Fruit fly (Drosophila melanogaster) whole organism, embryonic: Measurements from ENCODE around the gene Tm1.

Experiments used
- Awh ChIP-seq: fragments of 200-800 bp; sonication (Bioruptor generic); IDR thresholded peaks from 2 replicates; pipeline ENCODE4, ENCODE4 v1.3.6; 2022; ENCODE audit warnings: missing biosample characterization, missing genetic modification characterization
- BtbVII ChIP-seq: fragments of 200-800 bp; sonication (Bioruptor generic); optimal IDR thresholded peaks from 3 replicates; lab custom pipeline; 2017; ENCODE audit warnings: missing biosample characterization, mild to moderate bottlenecking, missing genetic modification characterization
- CG11723 ChIP-seq: fragments of 200-800 bp; sonication (Bioruptor generic); optimal IDR thresholded peaks from 2 replicates; lab custom pipeline; 2017; ENCODE audit warnings: missing biosample characterization, mild to moderate bottlenecking, missing genetic modification characterization
- CG12391 ChIP-seq: fragments of 200-800 bp; sonication (Bioruptor generic); optimal IDR thresholded peaks from 3 replicates; lab custom pipeline; 2018; ENCODE audit warnings: missing biosample characterization, mild to moderate bottlenecking, missing genetic modification characterization, moderate library complexity
- CG13624 ChIP-seq: fragments of 200-800 bp; sonication (Bioruptor generic); optimal IDR thresholded peaks from 2 replicates; lab custom pipeline; 2016; ENCODE audit warnings: missing biosample characterization, missing genetic modification characterization
- CG17186 ChIP-seq: fragments of 200-800 bp; sonication (Bioruptor generic); optimal IDR thresholded peaks from 3 replicates; lab custom pipeline; 2017; ENCODE audit warnings: missing biosample characterization, missing genetic modification reagents, missing genetic modification characterization
- CG17361 ChIP-seq: fragments of 200-800 bp; sonication (Bioruptor generic); IDR thresholded peaks from 3 replicates; pipeline ENCODE4 v1.3.6; 2022; ENCODE audit warnings: missing biosample characterization, missing genetic modification characterization
- CG18011 ChIP-seq: fragments of 200-800 bp; sonication (Bioruptor generic); optimal IDR thresholded peaks from 2 replicates; lab custom pipeline; 2017; ENCODE audit warnings: missing biosample characterization, missing genetic modification characterization, mild to moderate bottlenecking, moderate library complexity, missing genotype
- CG31388 ChIP-seq: fragments of 200-800 bp; sonication (Bioruptor generic); optimal IDR thresholded peaks from 2 replicates; lab custom pipeline; 2016; ENCODE audit warnings: missing biosample characterization, missing genetic modification characterization
- CG3163 ChIP-seq: fragments of 200-800 bp; sonication (Bioruptor generic); optimal IDR thresholded peaks from 3 replicates; lab custom pipeline; 2016; ENCODE audit warnings: missing biosample characterization, missing genetic modification characterization
- CG3995 ChIP-seq: fragments of 200-800 bp; sonication (Bioruptor generic); optimal IDR thresholded peaks from 3 replicates; lab custom pipeline; 2016; ENCODE audit warnings: missing biosample characterization, missing genetic modification characterization
- CG4404 ChIP-seq: fragments of 200-800 bp; sonication (Bioruptor generic); IDR thresholded peaks from 2 replicates; pipeline ENCODE4 v1.3.6; 2022; ENCODE audit warnings: missing biosample characterization, missing genetic modification characterization
- CG4820 ChIP-seq: fragments of 200-800 bp; sonication (Bioruptor generic); optimal IDR thresholded peaks from 3 replicates; lab custom pipeline; 2016; ENCODE audit warnings: missing biosample characterization, missing genetic modification characterization
- CG6765 ChIP-seq: fragments of 200-800 bp; sonication (Bioruptor generic); optimal IDR thresholded peaks from 3 replicates; lab custom pipeline; 2017; ENCODE audit warnings: missing biosample characterization, mild to moderate bottlenecking, missing genetic modification characterization
- CG6854 ChIP-seq: fragments of 200-800 bp; sonication (Bioruptor generic); optimal IDR thresholded peaks from 3 replicates; lab custom pipeline; 2017; ENCODE audit warnings: missing biosample characterization, mild to moderate bottlenecking, missing genetic modification characterization
- CG7786 ChIP-seq: fragments of 200-800 bp; sonication (Bioruptor generic); optimal IDR thresholded peaks from 2 replicates; lab custom pipeline; 2016; ENCODE audit warnings: missing biosample characterization, missing genetic modification characterization
- CG9797 ChIP-seq: fragments of 200-800 bp; sonication (Bioruptor generic); optimal IDR thresholded peaks from 3 replicates; lab custom pipeline; 2018; ENCODE audit warnings: missing biosample characterization, mild to moderate bottlenecking, missing genetic modification characterization
- CG9876 ChIP-seq: fragments of 200-800 bp; sonication (Bioruptor generic); optimal IDR thresholded peaks from 2 replicates; lab custom pipeline; 2016; ENCODE audit warnings: missing biosample characterization, missing genetic modification characterization
- Chrac-16 ChIP-seq: fragments of 200-800 bp; sonication (Bioruptor generic); optimal IDR thresholded peaks from 3 replicates; lab custom pipeline; 2016; ENCODE audit warnings: missing biosample characterization, missing genetic modification characterization
- Dp ChIP-seq: fragments of 200-800 bp; sonication (Bioruptor generic); optimal IDR thresholded peaks from 2 replicates; lab custom pipeline; 2018; ENCODE audit warnings: missing biosample characterization, mild to moderate bottlenecking, missing genetic modification characterization, moderate library complexity
- Ets97D ChIP-seq: fragments of 200-800 bp; sonication (Bioruptor generic); optimal IDR thresholded peaks from 3 replicates; lab custom pipeline; 2016; ENCODE audit warnings: missing biosample characterization, missing genetic modification characterization
- Fer2 ChIP-seq: fragments of 200-800 bp; sonication (Bioruptor generic); optimal IDR thresholded peaks from 2 replicates; lab custom pipeline; 2018; ENCODE audit warnings: missing biosample characterization, mild to moderate bottlenecking, missing genetic modification characterization, moderate library complexity
- Jarid2 ChIP-seq: fragments of 200-800 bp; sonication (Bioruptor generic); optimal IDR thresholded peaks from 3 replicates; lab custom pipeline; 2017; ENCODE audit warnings: mild to moderate bottlenecking, missing biosample characterization, missing genetic modification reagents, missing genetic modification characterization
- MBD-R2 ChIP-seq: fragments of 200-800 bp; sonication (Bioruptor generic); IDR thresholded peaks from 2 replicates; pipeline ENCODE4 v1.3.6; 2022; ENCODE audit warnings: missing biosample characterization, missing genetic modification characterization
- Med ChIP-seq: fragments of 200-800 bp; sonication (Bioruptor generic); peaks from one replicate; lab custom pipeline; 2016; ENCODE audit warnings: missing biosample characterization, missing genetic modification characterization, mild to moderate bottlenecking, inconsistent platforms, moderate library complexity
- NC2α ChIP-seq: fragments of 200-800 bp; sonication (Bioruptor generic); optimal IDR thresholded peaks from 2 replicates; lab custom pipeline; 2016; ENCODE audit warnings: missing biosample characterization, missing genetic modification characterization
- Neu2 ChIP-seq: fragments of 200-800 bp; sonication (Bioruptor generic); optimal IDR thresholded peaks from 3 replicates; lab custom pipeline; 2016; ENCODE audit warnings: missing biosample characterization, missing genetic modification characterization, borderline replicate concordance
- Rx ChIP-seq: fragments of 200-800 bp; sonication (Bioruptor generic); IDR thresholded peaks from 2 replicates; pipeline ENCODE4 v1.3.6; 2022; ENCODE audit warnings: missing biosample characterization, missing genetic modification characterization
- Sry-δ ChIP-seq: fragments of 200-800 bp; sonication (Bioruptor generic); optimal IDR thresholded peaks from 2 replicates; lab custom pipeline; 2016; ENCODE audit warnings: missing biosample characterization, missing genetic modification characterization
- Xrp1 ChIP-seq: fragments of 200-800 bp; sonication (Bioruptor generic); IDR thresholded peaks from 2 replicates; pipeline ENCODE4 v1.3.6; 2022; ENCODE audit warnings: missing biosample characterization, missing genetic modification characterization
- YL-1 ChIP-seq: fragments of 200-800 bp; sonication (Bioruptor generic); optimal IDR thresholded peaks from 3 replicates; lab custom pipeline; 2017; ENCODE audit warnings: missing biosample characterization, mild to moderate bottlenecking, missing genetic modification characterization
- abd-A ChIP-seq: fragments of 200-800 bp; sonication (Bioruptor generic); optimal IDR thresholded peaks from 3 replicates; lab custom pipeline; 2019; ENCODE audit warnings: missing biosample characterization, mild to moderate bottlenecking, missing genetic modification characterization, moderate library complexity
- bcd ChIP-seq: fragments of 200-800 bp; sonication (Bioruptor generic); optimal IDR thresholded peaks from 2 replicates; lab custom pipeline; 2017; ENCODE audit warnings: missing biosample characterization, mild to moderate bottlenecking, missing genetic modification characterization
- danr ChIP-seq: fragments of 200-800 bp; sonication (Bioruptor generic); IDR thresholded peaks from 2 replicates; pipeline ENCODE4 v1.3.6; 2022; ENCODE audit warnings: missing biosample characterization, missing genetic modification characterization
- dmrt99B ChIP-seq: fragments of 200-800 bp; sonication (Bioruptor generic); optimal IDR thresholded peaks from 2 replicates; lab custom pipeline; 2018; ENCODE audit warnings: missing biosample characterization, mild to moderate bottlenecking, missing genetic modification characterization, moderate library complexity
- ems ChIP-seq: fragments of 200-800 bp; sonication (Bioruptor generic); optimal IDR thresholded peaks from 3 replicates; lab custom pipeline; 2016; ENCODE audit warnings: missing biosample characterization, missing genetic modification characterization
- gfzf ChIP-seq: fragments of 200-800 bp; sonication (Bioruptor generic); optimal IDR thresholded peaks from 2 replicates; lab custom pipeline; 2016; ENCODE audit warnings: missing biosample characterization, mild to moderate bottlenecking, missing genetic modification characterization, moderate library complexity
- grn ChIP-seq: fragments of 200-800 bp; sonication (Bioruptor generic); optimal IDR thresholded peaks from 3 replicates; lab custom pipeline; 2017; ENCODE audit warnings: missing biosample characterization, missing genetic modification characterization
- hb ChIP-seq: fragments of 200-800 bp; sonication (Bioruptor generic); IDR thresholded peaks from 3 replicates; pipeline ENCODE4 v1.3.6; 2022; ENCODE audit warnings: missing biosample characterization, missing genetic modification characterization; ENCODE audit not compliant: partially characterized antibody
- ind ChIP-seq: fragments of 200-800 bp; sonication (Bioruptor generic); optimal IDR thresholded peaks from 3 replicates; lab custom pipeline; 2016; ENCODE audit warnings: missing biosample characterization, missing genetic modification characterization
- kay ChIP-seq: fragments of 200-800 bp; sonication (Bioruptor generic); optimal IDR thresholded peaks from 2 replicates; lab custom pipeline; 2016; ENCODE audit warnings: missing biosample characterization, missing genetic modification characterization
- klu ChIP-seq: fragments of 200-800 bp; sonication (Bioruptor generic); IDR thresholded peaks from 2 replicates; pipeline ENCODE4 v1.3.6; 2022; ENCODE audit warnings: missing biosample characterization, missing genetic modification characterization
- mam ChIP-seq: fragments of 200-800 bp; sonication (Bioruptor generic); optimal IDR thresholded peaks from 3 replicates; lab custom pipeline; 2016; ENCODE audit warnings: missing biosample characterization, missing genetic modification characterization
- pb ChIP-seq: fragments of 200-800 bp; sonication (Bioruptor generic); optimal IDR thresholded peaks from 3 replicates; lab custom pipeline; 2016; ENCODE audit warnings: missing biosample characterization, missing genetic modification characterization
- pros ChIP-seq: fragments of 200-800 bp; sonication (Bioruptor generic); optimal IDR thresholded peaks from 3 replicates; lab custom pipeline; 2019; ENCODE audit warnings: missing biosample characterization, mild to moderate bottlenecking, missing genetic modification characterization, moderate library complexity
- pum ChIP-seq: fragments of 200-800 bp; sonication (Bioruptor generic); optimal IDR thresholded peaks from 2 replicates; lab custom pipeline; 2016; ENCODE audit warnings: missing biosample characterization, missing genetic modification characterization
- row ChIP-seq: fragments of 200-800 bp; sonication (Bioruptor generic); IDR thresholded peaks from 3 replicates; pipeline ENCODE4 v1.3.6; 2022; ENCODE audit warnings: missing biosample characterization, missing genetic modification characterization
- slou ChIP-seq: fragments of 200-800 bp; sonication (Bioruptor generic); optimal IDR thresholded peaks from 3 replicates; lab custom pipeline; 2016; ENCODE audit warnings: missing biosample characterization, missing genetic modification characterization
- tup ChIP-seq: fragments of 200-800 bp; sonication (Bioruptor generic); optimal IDR thresholded peaks from 2 replicates; lab custom pipeline; 2016; ENCODE audit warnings: missing biosample characterization, mild to moderate bottlenecking, missing genetic modification characterization, moderate library complexity
- twi ChIP-seq: fragments of 200-800 bp; optimal IDR thresholded peaks from 2 replicates; lab custom pipeline; 2019; ENCODE audit warnings: missing biosample characterization, mild to moderate bottlenecking, missing genetic modification characterization, moderate library complexity

Tm1 gene

DNA sequence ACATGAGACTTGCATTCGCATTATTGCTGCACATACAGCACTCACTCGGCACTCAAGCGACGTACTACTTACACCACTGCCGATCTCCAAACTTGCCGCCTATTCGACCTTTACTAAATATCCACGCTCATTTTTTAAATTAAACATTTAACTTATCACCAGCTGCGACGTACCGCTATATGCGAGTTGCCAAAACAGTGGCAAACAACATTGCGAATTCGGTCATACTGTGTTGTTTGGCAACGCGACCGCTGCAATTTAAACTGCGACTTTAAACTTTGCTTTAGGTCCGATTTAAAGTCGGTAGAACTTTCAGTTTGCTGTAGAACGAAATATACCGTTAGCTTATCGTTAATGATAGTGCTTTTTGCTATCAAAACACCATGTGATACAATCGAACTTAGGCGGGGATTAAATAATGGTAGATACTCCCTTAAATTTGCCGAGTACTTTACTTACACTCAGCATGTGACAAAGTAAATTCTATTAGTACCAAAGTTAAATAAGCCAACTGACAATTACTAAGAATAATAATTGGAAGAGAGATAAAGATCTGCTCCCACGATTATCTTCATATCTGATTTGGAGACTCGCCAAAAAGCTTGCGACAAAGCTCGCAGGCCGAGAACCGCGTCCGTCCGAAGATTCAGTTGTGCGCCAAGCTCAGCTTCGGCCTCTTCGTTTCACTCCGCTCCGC lies 50.2 kb downstream of the Tm1 start, which contains the start of the genes CG6236 and ea (continued):
- TF ChIP-seq Neu2 (GFP tag; lab: Kevin White, UChicago) (no peak), ems (GFP tag; lab: Kevin White, UChicago) (no peak), grn (peak; percentile 78), CG13624 (GFP tag; lab: Kevin White, UChicago) (peak; percentile 61), gfzf (peak; percentile 78), CG9876 (GFP tag; lab: Kevin White, UChicago) (no peak), Dp (GFP tag; lab: Kevin White, UChicago) (peak; percentile 30), Med (GFP tag; lab: Kevin White, UChicago) (peak; percentile 43), CG6854 (GFP tag; lab: Kevin White, UChicago) (peak; percentile 9), MBD-R2 (GFP tag; lab: Robert Waterston, UW) (0 out of 2 replicates have a peak, but pooled peaks have one; percentile 59), CG4820 (GFP tag; lab: Kevin White, UChicago) (no peak), CG18011 (GFP tag; lab: Kevin White, UChicago) (no peak), CG3995 (GFP tag; lab: Kevin White, UChicago) (peak; percentile 61), tup (GFP tag; lab: Kevin White, UChicago) (no peak), CG9797 (peak; percentile 65), klu (GFP tag; lab: Robert Waterston, UW) (no peak), Sry-δ (peak; percentile 30), danr (GFP tag; lab: Robert Waterston, UW) (no peak), CG17186 (GFP tag; lab: Kevin White, UChicago) (peak; percentile 36), pros (no peak), CG12391 (no peak), bcd (GFP tag; lab: Kevin White, UChicago) (no peak), CG7786 (no peak)
- TF ChIP-seq, all 482 proteins: peak for 20

DNA sequence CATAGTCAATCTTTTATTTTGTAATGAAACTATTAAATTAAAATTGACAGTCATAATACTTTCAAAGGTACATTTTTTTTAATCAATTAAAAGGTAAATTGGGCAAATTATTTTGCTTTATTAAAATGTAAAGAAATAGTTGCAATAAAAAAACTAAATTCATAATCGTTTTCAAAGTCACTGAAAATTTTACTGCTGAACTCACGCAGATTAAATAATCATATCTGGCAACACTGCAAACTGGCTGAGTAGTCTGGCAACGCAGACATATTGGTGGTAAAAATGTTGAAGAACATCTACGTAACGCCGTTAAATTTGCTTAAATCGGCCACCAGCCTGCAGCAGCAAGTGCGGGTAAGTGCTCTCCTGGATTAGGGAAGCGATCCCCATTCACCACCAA lies 52.5 kb downstream of the Tm1 start, which contains the start of gene mRpL9:
mRpL9 (plus strand) TSS at position 267 of the 400 bp plus-strand sequence.
- TF ChIP-seq MBD-R2 (GFP tag; lab: Robert Waterston, UW) (peak; percentile 86), Chrac-16 (GFP tag; lab: Kevin White, UChicago) (no peak), abd-A (tag; lab: Kevin White, UChicago) (no peak), slou (GFP tag; lab: Kevin White, UChicago) (no peak), pum (GFP tag; lab: Kevin White, UChicago) (peak; percentile 9), Rx (no peak), Ets97D (GFP tag; lab: Kevin White, UChicago) (peak; percentile 44), danr (GFP tag; lab: Robert Waterston, UW) (no peak), hb (no peak), row (GFP tag; lab: Robert Waterston, UW) (peak; percentile 72), Xrp1 (no peak), mam (GFP tag; lab: Kevin White, UChicago) (peak; percentile 40), CG4404 (GFP tag; lab: Robert Waterston, UW) (no peak), YL-1 (GFP tag; lab: Kevin White, UChicago) (peak; percentile 58), CG3163 (GFP tag; lab: Kevin White, UChicago) (no peak), pb (GFP tag; lab: Kevin White, UChicago) (no peak), twi (tag; lab: Kevin White, UChicago) (no peak), BtbVII (GFP tag; lab: Kevin White, UChicago) (no peak), CG11723 (GFP tag; lab: Kevin White, UChicago) (no peak), Awh (GFP tag; lab: Robert Waterston, UW) (no peak), CG6765 (no peak), CG17361 (GFP tag; lab: Robert Waterston, UW) (no peak; the same call in 2 of the 3 replicates), gfzf (peak; percentile 31), kay (GFP tag; lab: Kevin White, UChicago) (no peak), dmrt99B (tag; lab: Kevin White, UChicago) (no peak), Jarid2 (GFP tag; lab: Kevin White, UChicago) (no peak), CG31388 (GFP tag; lab: Kevin White, UChicago) (no peak), NC2α (GFP tag; lab: Kevin White, UChicago) (no peak), Fer2 (no peak), ind (GFP tag; lab: Kevin White, UChicago) (peak; percentile 21)
